Fruit fly (Drosophila melanogaster) whole organism, embryonic: Measurements from ENCODE around the gene Arpc1.

Experiments used
- Atf6 ChIP-seq: fragments of 200-800 bp; sonication (Bioruptor generic); IDR thresholded peaks from 2 replicates; pipeline ENCODE4 v1.3.6; 2022; ENCODE audit warnings: missing biosample characterization, missing genetic modification characterization
- CG10321 ChIP-seq: fragments of 200-800 bp; sonication (Bioruptor generic); IDR thresholded peaks from 2 replicates; pipeline ENCODE4 v1.3.6; 2022; ENCODE audit warnings: missing biosample characterization, missing genetic modification characterization
- CG10979 ChIP-seq: fragments of 200-800 bp; sonication (Bioruptor generic); optimal IDR thresholded peaks from 2 replicates; lab custom pipeline; 2018; ENCODE audit warnings: missing biosample characterization, mild to moderate bottlenecking, missing genetic modification characterization, moderate library complexity
- CG12219 ChIP-seq: fragments of 200-800 bp; sonication (Bioruptor generic); optimal IDR thresholded peaks from 3 replicates; lab custom pipeline; 2018; ENCODE audit warnings: missing biosample characterization, mild to moderate bottlenecking, missing genetic modification characterization
- CG16863 ChIP-seq: fragments of 200-800 bp; sonication (Bioruptor generic); optimal IDR thresholded peaks from 3 replicates; lab custom pipeline; 2016; ENCODE audit warnings: missing biosample characterization, missing genetic modification characterization
- CG17361 ChIP-seq: fragments of 200-800 bp; sonication (Bioruptor generic); IDR thresholded peaks from 3 replicates; pipeline ENCODE4 v1.3.6; 2022; ENCODE audit warnings: missing biosample characterization, missing genetic modification characterization
- CG2120 ChIP-seq: fragments of 200-800 bp; sonication (Bioruptor generic); optimal IDR thresholded peaks from 3 replicates; lab custom pipeline; 2016; ENCODE audit warnings: missing biosample characterization, missing genetic modification characterization
- CG33213 ChIP-seq: fragments of 200-800 bp; sonication (Bioruptor generic); optimal IDR thresholded peaks from 3 replicates; lab custom pipeline; 2016; ENCODE audit warnings: missing biosample characterization, missing genetic modification characterization
- CG34224 ChIP-seq: fragments of 200-800 bp; sonication (Bioruptor generic); IDR thresholded peaks from 3 replicates; pipeline ENCODE4 v1.3.6; 2022; ENCODE audit warnings: missing biosample characterization, missing genetic modification characterization; ENCODE audit not compliant: partially characterized antibody
- CG34422 ChIP-seq: fragments of 200-800 bp; sonication (Bioruptor generic); IDR thresholded peaks from 3 replicates; pipeline ENCODE4 v1.3.6; 2022; ENCODE audit warnings: missing biosample characterization, missing genetic modification characterization
- CG3847 ChIP-seq: fragments of 200-800 bp; sonication (Bioruptor generic); IDR thresholded peaks from 2 replicates; pipeline ENCODE4 v1.3.6; 2022; ENCODE audit warnings: missing biosample characterization, missing genetic modification characterization
- CG4282 ChIP-seq: fragments of 200-800 bp; sonication (Bioruptor generic); optimal IDR thresholded peaks from 2 replicates; lab custom pipeline; 2016; ENCODE audit warnings: missing biosample characterization, missing genetic modification characterization
- CG4328 ChIP-seq: fragments of 200-800 bp; sonication (Bioruptor generic); optimal IDR thresholded peaks from 3 replicates; lab custom pipeline; 2017; ENCODE audit warnings: missing biosample characterization, missing genetic modification reagents, missing genetic modification characterization
- CG4820 ChIP-seq: fragments of 200-800 bp; sonication (Bioruptor generic); optimal IDR thresholded peaks from 3 replicates; lab custom pipeline; 2016; ENCODE audit warnings: missing biosample characterization, missing genetic modification characterization
- CG9215 ChIP-seq: fragments of 200-800 bp; sonication (Bioruptor generic); IDR thresholded peaks from 2 replicates; pipeline ENCODE4 v1.3.6; 2022; ENCODE audit warnings: missing biosample characterization, missing genetic modification characterization
- CkIIα-i1 ChIP-seq: fragments of 200-800 bp; sonication (Bioruptor generic); IDR thresholded peaks from 2 replicates; pipeline ENCODE4 v1.3.6; 2022; ENCODE audit warnings: missing biosample characterization, missing genetic modification characterization
- D19B ChIP-seq: fragments of 200-800 bp; sonication (Bioruptor generic); optimal IDR thresholded peaks from 2 replicates; lab custom pipeline; 2017; ENCODE audit warnings: missing biosample characterization, mild to moderate bottlenecking, missing genetic modification characterization
- Dref ChIP-seq: fragments of 200-800 bp; sonication (Bioruptor generic); IDR thresholded peaks from 2 replicates; pipeline ENCODE4 v1.3.6; 2022; ENCODE audit warnings: missing biosample characterization, missing genetic modification characterization
- Elba2 ChIP-seq: fragments of 200-800 bp; sonication (Bioruptor generic); optimal IDR thresholded peaks from 3 replicates; lab custom pipeline; 2016; ENCODE audit warnings: missing biosample characterization, missing genetic modification characterization
- GATAe ChIP-seq: fragments of 200-800 bp; sonication (Bioruptor generic); conservative IDR thresholded peaks from 2 replicates; pipeline ENCODE4 v1.3.6; 2022; ENCODE audit warnings: missing biosample characterization, missing genetic modification characterization
- Med ChIP-seq: fragments of 200-800 bp; sonication (Bioruptor generic); peaks from one replicate; lab custom pipeline; 2016; ENCODE audit warnings: missing biosample characterization, missing genetic modification characterization, mild to moderate bottlenecking, inconsistent platforms, moderate library complexity
- Mes4 ChIP-seq: fragments of 200-800 bp; sonication (Bioruptor generic); optimal IDR thresholded peaks from 2 replicates; lab custom pipeline; 2016; ENCODE audit warnings: missing biosample characterization, missing genetic modification characterization
- NfI ChIP-seq: fragments of 200-800 bp; sonication (Bioruptor generic); optimal IDR thresholded peaks from 3 replicates; lab custom pipeline; 2018; ENCODE audit warnings: missing biosample characterization, mild to moderate bottlenecking, missing genetic modification characterization, moderate library complexity
- Rx ChIP-seq: fragments of 200-800 bp; sonication (Bioruptor generic); IDR thresholded peaks from 2 replicates; pipeline ENCODE4 v1.3.6; 2022; ENCODE audit warnings: missing biosample characterization, missing genetic modification characterization
- Xbp1 ChIP-seq: fragments of 200-800 bp; sonication (Bioruptor generic); optimal IDR thresholded peaks from 3 replicates; lab custom pipeline; 2016; ENCODE audit warnings: missing biosample characterization, mild to moderate bottlenecking, missing genetic modification characterization
- ab ChIP-seq: fragments of 200-800 bp; sonication (Bioruptor generic); optimal IDR thresholded peaks from 2 replicates; lab custom pipeline; 2016; ENCODE audit warnings: missing biosample characterization, missing genetic modification characterization
- bab2 ChIP-seq: fragments of 200-800 bp; sonication (Bioruptor generic); optimal IDR thresholded peaks from 2 replicates; lab custom pipeline; 2016; ENCODE audit warnings: missing biosample characterization, missing genetic modification characterization
- chm ChIP-seq: fragments of 200-800 bp; sonication (Bioruptor generic); IDR thresholded peaks from 2 replicates; pipeline ENCODE4 v1.3.6; 2022; ENCODE audit warnings: missing biosample characterization, missing genetic modification characterization
- chn ChIP-seq: fragments of 200-800 bp; sonication (Bioruptor generic); optimal IDR thresholded peaks from 2 replicates; lab custom pipeline; 2016; ENCODE audit warnings: missing biosample characterization, missing genetic modification characterization
- crol ChIP-seq: fragments of 200-800 bp; sonication (Bioruptor generic); IDR thresholded peaks from 2 replicates; pipeline ENCODE4 v1.3.6; 2022; ENCODE audit warnings: missing biosample characterization, missing genetic modification characterization
- cwo ChIP-seq: fragments of 200-800 bp; sonication (Bioruptor generic); optimal IDR thresholded peaks from 3 replicates; lab custom pipeline; 2017; ENCODE audit warnings: missing biosample characterization, missing genetic modification characterization, mild to moderate bottlenecking, moderate library complexity, missing genetic modification reagents
- dan ChIP-seq: fragments of 200-800 bp; sonication (Bioruptor generic); IDR thresholded peaks from 2 replicates; pipeline ENCODE4 v1.3.6; 2022; ENCODE audit warnings: missing biosample characterization, missing genetic modification characterization
- danr ChIP-seq: fragments of 200-800 bp; sonication (Bioruptor generic); IDR thresholded peaks from 2 replicates; pipeline ENCODE4 v1.3.6; 2022; ENCODE audit warnings: missing biosample characterization, missing genetic modification characterization
- dati ChIP-seq: fragments of 200-800 bp; sonication (Bioruptor generic); IDR thresholded peaks from 2 replicates; pipeline ENCODE4 v1.3.6; 2022; ENCODE audit warnings: missing biosample characterization, missing genetic modification characterization
- disco-r ChIP-seq: fragments of 200-800 bp; sonication (Bioruptor generic); optimal IDR thresholded peaks from 2 replicates; lab custom pipeline; 2016; ENCODE audit warnings: missing biosample characterization, missing genetic modification characterization
- exex ChIP-seq: fragments of 200-800 bp; sonication (Bioruptor generic); optimal IDR thresholded peaks from 4 replicates; lab custom pipeline; 2018; ENCODE audit warnings: missing biosample characterization, mild to moderate bottlenecking, missing genetic modification characterization, moderate library complexity
- grn ChIP-seq: fragments of 200-800 bp; sonication (Bioruptor generic); optimal IDR thresholded peaks from 3 replicates; lab custom pipeline; 2017; ENCODE audit warnings: missing biosample characterization, missing genetic modification characterization
- lilli ChIP-seq: fragments of 200-800 bp; sonication (Bioruptor generic); optimal IDR thresholded peaks from 3 replicates; lab custom pipeline; 2016; ENCODE audit warnings: missing biosample characterization, missing genetic modification characterization
- nau ChIP-seq: fragments of 200-800 bp; sonication (Bioruptor generic); optimal IDR thresholded peaks from 3 replicates; lab custom pipeline; 2017; ENCODE audit warnings: missing biosample characterization, mild to moderate bottlenecking, missing genetic modification characterization, missing genetic modification reagents
- onecut ChIP-seq: fragments of 200-800 bp; sonication (Bioruptor generic); IDR thresholded peaks from 2 replicates; pipeline ENCODE4 v1.3.6; 2022; ENCODE audit warnings: missing biosample characterization, missing genetic modification characterization
- otp ChIP-seq: fragments of 200-800 bp; sonication (Bioruptor generic); IDR thresholded peaks from 3 replicates; pipeline ENCODE4, ENCODE4 v1.3.6; 2022; ENCODE audit warnings: missing biosample characterization, missing genetic modification characterization
- run ChIP-seq: fragments of 200-800 bp; sonication (Bioruptor generic); optimal IDR thresholded peaks from 3 replicates; lab custom pipeline; 2018; ENCODE audit warnings: missing biosample characterization, mild to moderate bottlenecking, missing genetic modification characterization
- sens ChIP-seq: fragments of 200-800 bp; sonication (Bioruptor generic); peaks from one replicate; lab custom pipeline; 2016; ENCODE audit warnings: missing biosample characterization, missing genetic modification characterization
- shn ChIP-seq: fragments of 200-800 bp; sonication (Bioruptor generic); optimal IDR thresholded peaks from 3 replicates; lab custom pipeline; 2016; ENCODE audit warnings: missing biosample characterization, missing genetic modification characterization
- sug ChIP-seq: fragments of 200-800 bp; optimal IDR thresholded peaks from 2 replicates; lab custom pipeline; 2019; ENCODE audit warnings: missing biosample characterization, mild to moderate bottlenecking, missing genetic modification characterization, moderate library complexity
- vvl ChIP-seq: fragments of 200-800 bp; sonication (Bioruptor generic); IDR thresholded peaks from 2 replicates; pipeline ENCODE4 v1.3.6; 2022; ENCODE audit warnings: missing biosample characterization, missing genetic modification characterization

The Arpc1 gene

DNA sequence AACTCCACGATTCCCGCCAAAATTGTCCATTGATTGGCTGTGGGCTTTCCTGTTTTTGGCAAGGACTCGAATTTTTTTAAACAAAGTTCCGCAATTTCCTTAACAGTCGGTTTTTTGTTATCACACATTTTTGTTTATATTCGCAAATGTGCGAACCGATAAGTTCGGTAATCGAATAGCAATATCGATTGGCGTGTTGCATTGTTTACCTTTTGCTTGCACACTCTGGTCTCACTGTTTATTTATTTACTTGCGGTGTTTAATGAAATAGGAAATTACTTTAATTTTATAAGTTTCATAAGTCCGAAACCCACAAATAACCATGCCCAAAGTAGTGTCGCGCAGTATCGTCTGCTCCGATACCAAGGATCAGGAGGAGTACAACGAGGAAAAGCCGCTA lies 18.2 kb downstream of the Arpc1 start, which contains the start of the genes Adat1 and CG16865 (continued):
- TF ChIP-seq Rx (GFP tag; lab: Robert Waterston, UW), result no peak
- peak; percentile 87 for TF ChIP-seq onecut (GFP tag; lab: Robert Waterston, UW)
- no peak for TF ChIP-seq NfI
- no peak for TF ChIP-seq CG4282 (GFP tag; lab: Kevin White, UChicago)
- TF ChIP-seq CG33213 (GFP tag; lab: Kevin White, UChicago), result peak; percentile 14
- TF ChIP-seq CG4820, result no peak
- peak; percentile 80 for TF ChIP-seq Dref (GFP tag; lab: Robert Waterston, UW)

- TF ChIP-seq bab2 (GFP tag; lab: Kevin White, UChicago) (no peak), Atf6 (GFP tag; lab: Robert Waterston, UW) (no peak), CG4328 (GFP tag; lab: Kevin White, UChicago) (no peak), vvl (no peak), sens (peak; percentile 62), cwo (peak; percentile 2)
These were observed 21.6 kb downstream of the Arpc1 start for dm6 chr2L:13807959-13808358.

DNA sequence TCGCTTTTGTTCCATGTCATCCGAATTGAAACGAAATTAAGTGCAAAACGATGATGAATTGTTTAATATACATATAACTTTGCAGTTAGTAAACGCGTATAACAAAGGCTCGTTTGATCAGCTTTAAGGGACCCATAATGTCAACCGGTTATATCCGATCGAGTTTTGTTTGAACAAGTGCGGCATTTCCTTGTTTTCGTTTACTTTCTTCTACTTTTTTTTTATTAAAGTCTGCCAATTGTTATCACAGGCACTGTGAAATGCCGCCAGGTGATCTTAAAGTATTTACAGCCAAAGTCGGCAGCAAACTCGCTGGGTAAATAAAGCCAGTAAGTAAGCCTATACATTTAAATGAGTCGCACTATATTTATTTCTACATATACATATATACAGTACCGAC lies 22.4 kb downstream of the Arpc1 start:
- TF ChIP-seq run (tag; lab: Kevin White, UChicago) (no peak), Med (peak; percentile 36), sens (peak; percentile 60)

dm6 chr2L:13805170-13805569 lies 24.4 kb downstream of the Arpc1 start:
- TF ChIP-seq ab (GFP tag; lab: Kevin White, UChicago) (no peak), CG3847 (GFP tag; lab: Robert Waterston, UW) (no peak), shn (GFP tag; lab: Kevin White, UChicago) (no peak), Dref (GFP tag; lab: Robert Waterston, UW) (no peak), disco-r (GFP tag; lab: Kevin White, UChicago) (no peak), cwo (peak; percentile 3), sug (tag; lab: Kevin White, UChicago) (peak; percentile 27), lilli (GFP tag; lab: Kevin White, UChicago) (no peak), chn (GFP tag; lab: Kevin White, UChicago) (no peak), nau (GFP tag; lab: Kevin White, UChicago) (no peak), CG2120 (GFP tag; lab: Kevin White, UChicago) (no peak), grn (GFP tag; lab: Kevin White, UChicago) (peak; percentile 25), exex (tag; lab: Kevin White, UChicago) (peak; percentile 25)

DNA sequence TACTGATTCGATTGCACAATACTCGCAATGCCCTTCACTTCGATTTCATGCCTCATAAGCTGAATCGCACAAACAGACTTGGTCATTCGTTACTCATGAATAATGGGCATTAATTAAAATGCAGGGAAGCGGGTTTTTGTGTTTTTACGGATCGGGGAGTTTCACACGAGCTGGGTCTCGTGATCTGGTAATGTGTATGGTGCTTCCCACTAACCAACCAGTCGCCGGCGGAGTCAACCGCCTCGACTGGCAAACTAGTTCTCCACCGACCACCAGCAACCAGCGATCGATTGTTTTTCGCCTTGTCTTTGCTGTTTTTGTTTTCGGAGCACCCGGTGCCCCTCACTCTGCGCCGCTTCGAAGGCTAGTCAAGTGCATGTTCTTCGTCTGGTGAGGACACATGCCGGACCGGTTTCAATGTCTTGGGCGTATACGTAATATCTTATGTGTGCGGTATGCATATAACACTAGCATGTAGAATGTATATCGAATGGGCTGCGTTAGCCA lies 24.9 kb downstream of the Arpc1 start:
- TF ChIP-seq Xbp1 (GFP tag; lab: Kevin White, UChicago) (no peak), vvl (peak; percentile 65), CG10979 (tag; lab: Kevin White, UChicago) (no peak), CG9215 (no peak), danr (GFP tag; lab: Robert Waterston, UW) (no peak), dan (no peak), Elba2 (GFP tag; lab: Kevin White, UChicago) (no peak), GATAe (GFP tag; lab: Robert Waterston, UW) (no peak), CG10321 (GFP tag; lab: Robert Waterston, UW) (no peak), CG16863 (GFP tag; lab: Kevin White, UChicago) (no peak), crol (GFP tag; lab: Robert Waterston, UW) (peak; percentile 20; the same call in 1 of the 2 replicates), chm (GFP tag; lab: Robert Waterston, UW) (no peak), otp (no peak), CG17361 (GFP tag; lab: Robert Waterston, UW) (no peak), dati (GFP tag; lab: Robert Waterston, UW) (0 out of 2 replicates have a peak, but pooled peaks have one; percentile 22), CG34422 (no peak), CG12219 (GFP tag; lab: Kevin White, UChicago) (no peak), CG34224 (GFP tag; lab: Robert Waterston, UW) (no peak), CG3847 (GFP tag; lab: Robert Waterston, UW) (no peak), CkIIα-i1 (GFP tag; lab: Robert Waterston, UW) (no peak), Mes4 (GFP tag; lab: Kevin White, UChicago) (no peak), D19B (no peak), Med (peak; percentile 11)
